Fruit fly (Drosophila melanogaster): ENCODE data around the gene CG4116.

The CG4116 gene

dm6 chrX:3024375-3025192 is 42.8 kb downstream of the CG4116 start (continued):
- TF ChIP-seq otp (GFP tag; IDR thresholded peaks at IDR 0.05) (peak; percentile 52; the same call in 1 of the 3 replicates), CG17802 (tag; optimal IDR thresholded peaks at IDR 0.05) (peak; percentile 10), MESR4 (GFP tag; optimal IDR thresholded peaks at IDR 0.05) (no peak), CG1233 (GFP tag; optimal IDR thresholded peaks at IDR 0.05) (peak; percentile 31), cas (GFP tag; IDR thresholded peaks at IDR 0.05) (no peak), CG5953 (GFP tag; IDR thresholded peaks at IDR 0.05) (peak; percentile 78), gce (GFP tag; IDR thresholded peaks at IDR 0.05) (peak; percentile 69; the same call in 2 of the 3 replicates), CG31441 (GFP tag; IDR thresholded peaks at IDR 0.05) (0 out of 2 replicates have a peak, but pooled peaks have one; percentile 11), Spps (tag; optimal IDR thresholded peaks at IDR 0.05) (no peak), HHEX (GFP tag; optimal IDR thresholded peaks at IDR 0.05) (peak; percentile 44), so (GFP tag; IDR thresholded peaks at IDR 0.05) (peak; percentile 68; the same call in 2 of the 3 replicates), jigr1 (GFP tag; IDR thresholded peaks at IDR 0.05) (no peak), Ravus (GFP tag; IDR thresholded peaks at IDR 0.05) (no peak), CG18262 (tag; optimal IDR thresholded peaks at IDR 0.05) (peak; percentile 16), insv (GFP tag; optimal IDR thresholded peaks at IDR 0.05) (no peak), CG6254 (GFP tag; optimal IDR thresholded peaks at IDR 0.05) (peak; percentile 38), dati (GFP tag; IDR thresholded peaks at IDR 0.05) (0 out of 2 replicates have a peak, but pooled peaks have one; percentile 6), Mes4 (GFP tag; optimal IDR thresholded peaks at IDR 0.05) (no peak), ATbp (GFP tag; optimal IDR thresholded peaks at IDR 0.05) (peak; percentile 51), Oli (tag; optimal IDR thresholded peaks at IDR 0.05) (peak; percentile 2), chm (GFP tag; IDR thresholded peaks at IDR 0.05) (peak; percentile 77), dimm (GFP tag; IDR thresholded peaks at IDR 0.05) (0 out of 2 replicates have a peak, but pooled peaks have one; percentile 29), CG4707 (GFP tag; optimal IDR thresholded peaks at IDR 0.05) (peak; percentile 60), nmo (GFP tag; optimal IDR thresholded peaks at IDR 0.05) (peak; percentile 12), sob (GFP tag; IDR thresholded peaks at IDR 0.05) (no peak), tna (GFP tag; IDR thresholded peaks at IDR 0.05; ENCODE audit: partially characterized antibody) (no peak), CG17568 (GFP tag; optimal IDR thresholded peaks at IDR 0.05) (peak; percentile 46), CG1529 (GFP tag; optimal IDR thresholded peaks at IDR 0.05) (peak; percentile 61), ase (GFP tag; IDR thresholded peaks at IDR 0.05) (peak; percentile 54; the same call in 1 of the 3 replicates), Xrp1 (GFP tag; IDR thresholded peaks at IDR 0.05) (no peak), Awh (GFP tag; IDR thresholded peaks at IDR 0.05) (peak; percentile 71; the same call in 1 of the 2 replicates), CG12659 (GFP tag; optimal IDR thresholded peaks at IDR 0.05) (peak; percentile 20), phol (tag; optimal IDR thresholded peaks at IDR 0.05) (peak; percentile 18), CG7271 (tag; optimal IDR thresholded peaks at IDR 0.05) (no peak), CG2678 (tag; optimal IDR thresholded peaks at IDR 0.05) (peak; percentile 17), al (GFP tag; IDR thresholded peaks at IDR 0.05) (no peak), abd-A (tag; optimal IDR thresholded peaks at IDR 0.05) (no peak), CG8281 (tag; optimal IDR thresholded peaks at IDR 0.05) (peak; percentile 3), CG12391 (tag; optimal IDR thresholded peaks at IDR 0.05) (peak; percentile 19), CG8290 (GFP tag; optimal IDR thresholded peaks at IDR 0.05) (no peak), CG8290 (tag; optimal IDR thresholded peaks at IDR 0.05) (peak; percentile 55 to 67), sqz (GFP tag; optimal IDR thresholded peaks at IDR 0.05) (peak; percentile 26), Atf-2 (GFP tag; optimal IDR thresholded peaks at IDR 0.05) (no peak), pfk (GFP tag; optimal IDR thresholded peaks at IDR 0.05) (no peak), CG15514 (GFP tag; optimal IDR thresholded peaks at IDR 0.05) (no peak), Sox102F (GFP tag; optimal IDR thresholded peaks at IDR 0.05) (peak; percentile 54), Taf1 (GFP tag; IDR thresholded peaks at IDR 0.05) (no peak), Eip74EF (GFP tag; optimal IDR thresholded peaks at IDR 0.05) (peak in 1 of 2 experiments; percentile 65)
